Worm (Caenorhabditis elegans) whole organism, L4/young adult: ENCODE results near the gene K09C8.7.

Experiments used
- W03F9.2 ChIP-seq: fragments of 150-350 bp; optimal IDR thresholded peaks from 2 replicates; lab custom pipeline; 2014; ENCODE audit warnings: missing biosample characterization, missing genetic modification characterization
- him-1 ChIP-seq: sonication (generic microtip); optimal IDR thresholded peaks from 2 replicates; lab custom pipeline; 2016; ENCODE audit warnings: missing genotype, missing genetic modification reagents, missing genetic modification characterization, missing compliant biosample characterization

DNA sequence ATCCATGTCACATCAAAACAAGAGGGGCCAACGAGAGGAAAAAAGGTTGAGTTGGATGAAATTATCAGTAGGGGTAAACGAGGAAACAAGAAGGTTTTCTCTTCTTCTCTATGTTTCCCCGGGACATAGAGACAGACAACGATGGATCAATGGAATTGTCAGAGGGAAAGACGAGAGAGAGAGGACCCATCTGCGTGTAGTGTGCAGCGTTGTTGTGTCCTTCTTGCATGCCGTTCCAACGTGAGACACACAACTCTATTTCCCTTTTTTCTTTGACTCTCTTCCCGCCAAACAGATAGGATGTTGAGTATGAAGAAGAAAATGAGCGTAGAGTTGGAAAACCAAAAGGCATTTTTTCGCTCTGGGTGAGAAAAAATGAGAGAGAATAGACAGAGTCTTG, 50.2 kb downstream of the K09C8.7 start:
- TF ChIP-seq W03F9.2 (tag; lab: Kevin White, UChicago) (no peak), him-1 (tag; lab: Kevin White, UChicago) (no peak)
